Worm (Caenorhabditis elegans): ENCODE data around the gene C39B10.5.

- TF ChIP-seq him-1 (tag; optimal IDR thresholded peaks at IDR 0.05) (no peak), W03F9.2 (tag; optimal IDR thresholded peaks at IDR 0.05) (no peak)
These were observed 36.6 kb upstream of the C39B10.5 start for ce11 chrX:10410539-10410938.
